Worm (Caenorhabditis elegans) whole organism, young adult: ENCODE measurements around the gene ZK1320.3.

ENCODE experiments used
- B0336.3 ChIP-seq: fragments of 200-800 bp; sonication (Bioruptor generic); IDR thresholded peaks from 2 replicates; pipeline ENCODE4 v1.3.6; 2022; ENCODE audit warnings: missing genetic modification characterization, missing compliant biosample characterization
- D2030.7 ChIP-seq: fragments of 200-800 bp; sonication (Bioruptor generic); IDR thresholded peaks from 2 replicates; pipeline ENCODE4 v1.3.6; 2022; ENCODE audit warnings: missing genetic modification reagents, missing genetic modification characterization, missing compliant biosample characterization
- F33H1.4 ChIP-seq: fragments of 200-800 bp; sonication (Bioruptor generic); IDR thresholded peaks from 2 replicates; pipeline ENCODE4 v1.3.6; 2022; ENCODE audit warnings: missing genetic modification reagents, missing genetic modification characterization, missing compliant biosample characterization
- F37B4.10 ChIP-seq: fragments of 200-800 bp; sonication (Bioruptor generic); IDR thresholded peaks from 2 replicates; pipeline ENCODE4 v1.3.6; 2022; ENCODE audit warnings: missing genetic modification characterization, missing compliant biosample characterization
- F39B2.1 ChIP-seq: fragments of 200-800 bp; sonication (Bioruptor generic); IDR thresholded peaks from 2 replicates; pipeline ENCODE4 v1.3.6; 2022; ENCODE audit warnings: missing genetic modification reagents, missing genetic modification characterization, missing compliant biosample characterization
- F52B5.7 ChIP-seq: sonication (generic microtip); optimal IDR thresholded peaks from 2 replicates; lab custom pipeline; 2016; ENCODE audit warnings: mild to moderate bottlenecking, missing genetic modification characterization, missing compliant biosample characterization
- T26A5.8 ChIP-seq: sonication (generic microtip); optimal IDR thresholded peaks from 2 replicates; lab custom pipeline; 2016; ENCODE audit warnings: missing genetic modification characterization, missing compliant biosample characterization
- Y53G8AR.9 ChIP-seq: fragments of 200-800 bp; sonication (Bioruptor generic); conservative IDR thresholded peaks from 2 replicates; pipeline ENCODE4 v1.3.6; 2022; ENCODE audit warnings: missing genetic modification reagents, missing genetic modification characterization, missing compliant biosample characterization
- Y56A3A.18 ChIP-seq: fragments of 200-800 bp; sonication (Bioruptor generic); IDR thresholded peaks from 2 replicates; pipeline ENCODE4 v1.3.6; 2022; ENCODE audit warnings: missing genetic modification reagents, missing genetic modification characterization, missing compliant biosample characterization
- Y95B8A.8 ChIP-seq: fragments of 200-800 bp; sonication (Bioruptor generic); IDR thresholded peaks from 2 replicates; pipeline ENCODE4 v1.3.6; 2022; ENCODE audit warnings: missing genetic modification reagents, missing genetic modification characterization, missing compliant biosample characterization
- ZK185.1 ChIP-seq: sonication (generic microtip); optimal IDR thresholded peaks from 2 replicates; lab custom pipeline; 2016; ENCODE audit warnings: mild to moderate bottlenecking, missing genetic modification characterization, missing compliant biosample characterization; ENCODE audit not compliant: poor library complexity, severe bottlenecking
- akir-1 ChIP-seq: fragments of 200-800 bp; sonication (Bioruptor generic); optimal IDR thresholded peaks from 2 replicates; lab custom pipeline; 2018; ENCODE audit warnings: mild to moderate bottlenecking, missing genetic modification characterization, moderate library complexity, missing compliant biosample characterization
- atf-7 ChIP-seq: sonication (generic microtip); optimal IDR thresholded peaks from 2 replicates; lab custom pipeline; 2017; ENCODE audit warnings: mild to moderate bottlenecking, missing genetic modification characterization, missing compliant biosample characterization
- attf-6 ChIP-seq: fragments of 200-800 bp; sonication (Bioruptor generic); IDR thresholded peaks from 2 replicates; pipeline ENCODE4 v1.3.6; 2022; ENCODE audit warnings: missing genetic modification reagents, missing genetic modification characterization, missing compliant biosample characterization
- ccch-3 ChIP-seq: fragments of 200-800 bp; sonication (Bioruptor generic); optimal IDR thresholded peaks from 2 replicates; lab custom pipeline; 2018; ENCODE audit warnings: mild to moderate bottlenecking, missing genetic modification characterization, missing compliant biosample characterization
- cebp-1 ChIP-seq, 2 experiments: fragments of 200-800 bp in 1 of 2; sonication (Bioruptor generic) in 1 of 2; sonication (generic microtip) in 1 of 2; IDR thresholded peaks in 1 of 2; optimal IDR thresholded peaks in 1 of 2; 2 replicates each; pipeline versions ENCODE4 v1.3.6 to Lab custom; 2017 to 2022; ENCODE audit warnings: missing compliant biosample characterization in 2 of 2, missing genetic modification characterization in 2 of 2, mild to moderate bottlenecking in 1 of 2, missing genetic modification reagents in 1 of 2, moderate library complexity in 1 of 2
- cebp-2 ChIP-seq: fragments of 200-800 bp; sonication (Bioruptor generic); IDR thresholded peaks from 2 replicates; pipeline ENCODE4 v1.3.6; 2022; ENCODE audit warnings: missing genetic modification characterization, missing compliant biosample characterization
- ceh-79 ChIP-seq: sonication (generic microtip); optimal IDR thresholded peaks from 2 replicates; lab custom pipeline; 2017; ENCODE audit warnings: mild to moderate bottlenecking, missing genetic modification characterization, missing compliant biosample characterization
- chd-7 ChIP-seq: sonication (generic microtip); optimal IDR thresholded peaks from 2 replicates; lab custom pipeline; 2016; ENCODE audit warnings: mild to moderate bottlenecking, missing genetic modification characterization, moderate library complexity, missing compliant biosample characterization
- dox-1 ChIP-seq: fragments of 200-800 bp; sonication (Bioruptor generic); IDR thresholded peaks from 2 replicates; pipeline ENCODE4 v1.3.6; 2022; ENCODE audit warnings: missing genetic modification reagents, missing genetic modification characterization, missing compliant biosample characterization
- fkh-3 ChIP-seq: sonication (generic microtip); optimal IDR thresholded peaks from 2 replicates; lab custom pipeline; 2016; ENCODE audit warnings: mild to moderate bottlenecking, missing genetic modification characterization, missing compliant biosample characterization
- gei-17 ChIP-seq: fragments of 200-800 bp; sonication (Bioruptor generic); optimal IDR thresholded peaks from 2 replicates; lab custom pipeline; 2018; ENCODE audit warnings: mild to moderate bottlenecking, missing genetic modification characterization, missing compliant biosample characterization
- hlh-12 ChIP-seq: sonication (generic microtip); optimal IDR thresholded peaks from 2 replicates; lab custom pipeline; 2016; ENCODE audit warnings: missing genetic modification characterization, missing compliant biosample characterization
- hrde-1 ChIP-seq: sonication (generic microtip); optimal IDR thresholded peaks from 2 replicates; lab custom pipeline; 2016; ENCODE audit warnings: missing genetic modification characterization, mild to moderate bottlenecking, missing compliant biosample characterization, moderate library complexity, missing genotype, missing genetic modification reagents, borderline replicate concordance
- hsf-1 ChIP-seq: fragments of 200-800 bp; sonication (Bioruptor generic); IDR thresholded peaks from 2 replicates; pipeline ENCODE4 v1.3.6; 2022; ENCODE audit warnings: missing genetic modification reagents, missing genetic modification characterization, missing compliant biosample characterization
- let-526 ChIP-seq: fragments of 200-800 bp; sonication (Bioruptor generic); IDR thresholded peaks from 2 replicates; pipeline ENCODE4 v1.3.6; 2022; ENCODE audit warnings: missing genetic modification reagents, missing genetic modification characterization, missing compliant biosample characterization
- lin-40 ChIP-seq: sonication (generic microtip); optimal IDR thresholded peaks from 2 replicates; lab custom pipeline; 2016; ENCODE audit warnings: missing genetic modification characterization, mild to moderate bottlenecking, missing compliant biosample characterization, missing genotype, missing genetic modification reagents
- lin-54 ChIP-seq: fragments of 200-800 bp; sonication (Bioruptor generic); optimal IDR thresholded peaks from 2 replicates; lab custom pipeline; 2018; ENCODE audit warnings: mild to moderate bottlenecking, missing genetic modification characterization, missing compliant biosample characterization
- madf-3 ChIP-seq: fragments of 200-800 bp; sonication (Bioruptor generic); IDR thresholded peaks from 2 replicates; pipeline ENCODE4 v1.3.6; 2022; ENCODE audit warnings: missing genetic modification reagents, missing genetic modification characterization, missing compliant biosample characterization
- mcd-1 ChIP-seq: fragments of 200-800 bp; sonication (Bioruptor generic); IDR thresholded peaks from 2 replicates; pipeline ENCODE4 v1.3.6; 2022; ENCODE audit warnings: missing genetic modification reagents, missing genetic modification characterization, missing compliant biosample characterization
- nhr-27 ChIP-seq: fragments of 200-800 bp; sonication (Bioruptor generic); optimal IDR thresholded peaks from 2 replicates; lab custom pipeline; 2018; ENCODE audit warnings: mild to moderate bottlenecking, missing genetic modification characterization, moderate library complexity, missing compliant biosample characterization
- nhr-80 ChIP-seq: sonication (generic microtip); optimal IDR thresholded peaks from 2 replicates; lab custom pipeline; 2016; ENCODE audit warnings: missing genetic modification characterization, missing compliant biosample characterization
- nhr-90 ChIP-seq: sonication (generic microtip); optimal IDR thresholded peaks from 2 replicates; lab custom pipeline; 2016; ENCODE audit warnings: missing genotype, mild to moderate bottlenecking, missing genetic modification characterization, missing compliant biosample characterization
- pbrm-1 ChIP-seq: fragments of 200-800 bp; sonication (Bioruptor generic); IDR thresholded peaks from 2 replicates; pipeline ENCODE4 v1.3.6; 2022; ENCODE audit warnings: missing genetic modification reagents, missing genetic modification characterization, missing compliant biosample characterization
- sdz-38 ChIP-seq: sonication (generic microtip); optimal IDR thresholded peaks from 2 replicates; lab custom pipeline; 2016; ENCODE audit warnings: missing genotype, missing genetic modification characterization, missing compliant biosample characterization
- sea-2 ChIP-seq: fragments of 200-800 bp; sonication (Bioruptor generic); IDR thresholded peaks from 2 replicates; pipeline ENCODE4 v1.3.6; 2022; ENCODE audit warnings: missing genetic modification characterization, missing compliant biosample characterization
- snpc-1.1 ChIP-seq: sonication (generic microtip); optimal IDR thresholded peaks from 2 replicates; lab custom pipeline; 2017; ENCODE audit warnings: missing genetic modification characterization, mild to moderate bottlenecking, missing compliant biosample characterization, antibody characterized with exemption, moderate library complexity, missing genotype, missing genetic modification reagents; ENCODE audit not compliant: insufficient read depth
- snpc-3.4 ChIP-seq: sonication (generic microtip); optimal IDR thresholded peaks from 2 replicates; lab custom pipeline; 2017; ENCODE audit warnings: missing genetic modification characterization, mild to moderate bottlenecking, missing compliant biosample characterization, antibody characterized with exemption, moderate library complexity, missing genotype, missing genetic modification reagents
- sptf-2 ChIP-seq: fragments of 200-800 bp; sonication (Bioruptor generic); optimal IDR thresholded peaks from 2 replicates; lab custom pipeline; 2018; ENCODE audit warnings: mild to moderate bottlenecking, missing genetic modification characterization, missing compliant biosample characterization
- tlf-1 ChIP-seq: fragments of 200-800 bp; sonication (Bioruptor generic); optimal IDR thresholded peaks from 2 replicates; lab custom pipeline; 2018; ENCODE audit warnings: mild to moderate bottlenecking, missing genetic modification characterization, missing compliant biosample characterization
- unc-62 ChIP-seq: fragments of 150-350 bp; optimal IDR thresholded peaks from 2 replicates; lab custom pipeline; 2014; ENCODE audit warnings: missing biosample characterization, missing genetic modification reagents, missing genetic modification characterization
- ztf-18 ChIP-seq: sonication (generic microtip); optimal IDR thresholded peaks from 2 replicates; lab custom pipeline; 2016; ENCODE audit warnings: missing genotype, mild to moderate bottlenecking, missing genetic modification characterization, missing compliant biosample characterization
- ztf-22 ChIP-seq: fragments of 200-800 bp; sonication (Bioruptor generic); optimal IDR thresholded peaks from 2 replicates; lab custom pipeline; 2018; ENCODE audit warnings: mild to moderate bottlenecking, missing genetic modification characterization, moderate library complexity, missing compliant biosample characterization
- ztf-26 ChIP-seq: sonication (generic microtip); optimal IDR thresholded peaks from 2 replicates; lab custom pipeline; 2017; ENCODE audit warnings: missing genetic modification characterization, missing compliant biosample characterization
- ztf-3 ChIP-seq: fragments of 200-800 bp; sonication (Bioruptor generic); optimal IDR thresholded peaks from 2 replicates; lab custom pipeline; 2018; ENCODE audit warnings: mild to moderate bottlenecking, missing genetic modification characterization, missing compliant biosample characterization

The ZK1320.3 gene

ce11 chrII:9624110-9624695 lies 36.0 kb downstream of the ZK1320.3 start, which contains the start of the genes dnj-20 and ZK1307.8 (continued):
- TF ChIP-seq ceh-79 = no peak
- TF ChIP-seq hlh-12 (tag; lab: Kevin White, UChicago) = no peak
- no peak for TF ChIP-seq gei-17 (GFP tag; lab: Kevin White, UChicago)
- TF ChIP-seq nhr-27 (tag; lab: Kevin White, UChicago) = no peak
- peak; percentile 81 for TF ChIP-seq F33H1.4
- no peak for TF ChIP-seq F37B4.10
- no peak for TF ChIP-seq hsf-1
- TF ChIP-seq ztf-26 (tag; lab: Kevin White, UChicago) = no peak
- TF ChIP-seq madf-3 = no peak
- TF ChIP-seq Y95B8A.8 (GFP tag; lab: Robert Waterston, UW) = no peak
- no peak for TF ChIP-seq hrde-1 (tag; lab: Kevin White, UChicago)
- TF ChIP-seq attf-6 (GFP tag; lab: Robert Waterston, UW) = no peak
- no peak for TF ChIP-seq cebp-1 (GFP tag; IDR thresholded peaks at IDR 0.05; lab: Robert Waterston, UW)
- no peak for TF ChIP-seq cebp-1 (tag; optimal IDR thresholded peaks at IDR 0.05; lab: Kevin White, UChicago)
- TF ChIP-seq sptf-2 = no peak
- 0 out of 2 replicates have a peak, but pooled peaks have one; percentile 34 for TF ChIP-seq mcd-1
- no peak for TF ChIP-seq cebp-2 (GFP tag; lab: Robert Waterston, UW)
- no peak for TF ChIP-seq F52B5.7
- TF ChIP-seq ztf-3 (GFP tag; lab: Kevin White, UChicago) = no peak
- no peak for TF ChIP-seq ccch-3 (GFP tag; lab: Kevin White, UChicago)
- TF ChIP-seq F39B2.1 (GFP tag; lab: Robert Waterston, UW) = no peak
- TF ChIP-seq D2030.7 = peak; percentile 45; the same call in 1 of the 2 replicates

ce11 chrII:9621913-9622348 lies 38.3 kb downstream of the ZK1320.3 start:
- peak; percentile 48 for TF ChIP-seq atf-7 (tag; lab: Kevin White, UChicago)
- 0 out of 2 replicates have a peak, but pooled peaks have one; percentile 25 for TF ChIP-seq pbrm-1 (GFP tag; lab: Robert Waterston, UW)
- TF ChIP-seq ztf-22 (GFP tag; lab: Kevin White, UChicago) = peak; percentile 31
- TF ChIP-seq fkh-3 = no peak
- TF ChIP-seq lin-54 = no peak
- no peak for TF ChIP-seq snpc-3.4 (tag; lab: Kevin White, UChicago)
- peak; percentile 6 for TF ChIP-seq akir-1 (GFP tag; lab: Kevin White, UChicago)
- no peak for TF ChIP-seq hrde-1 (tag; lab: Kevin White, UChicago)
- 0 out of 2 replicates have a peak, but pooled peaks have one; percentile 25 for TF ChIP-seq B0336.3 (GFP tag; lab: Robert Waterston, UW)
- TF ChIP-seq sptf-2 = no peak
- no peak for TF ChIP-seq lin-40 (tag; lab: Kevin White, UChicago)
- no peak for TF ChIP-seq chd-7
- TF ChIP-seq sea-2 (GFP tag; lab: Robert Waterston, UW) = no peak
- 0 out of 2 replicates have a peak, but pooled peaks have one; percentile 46 for TF ChIP-seq Y53G8AR.9 (GFP tag; lab: Robert Waterston, UW)
- peak; percentile 39 for TF ChIP-seq tlf-1
- TF ChIP-seq Y56A3A.18 (GFP tag; lab: Robert Waterston, UW) = 0 out of 2 replicates have a peak, but pooled peaks have one; percentile 17
- TF ChIP-seq ztf-18 (tag; lab: Kevin White, UChicago) = peak; percentile 1
- no peak for TF ChIP-seq sdz-38 (tag; lab: Kevin White, UChicago)
- peak; percentile 96 for TF ChIP-seq unc-62
- peak; percentile 92 for TF ChIP-seq nhr-80
- TF ChIP-seq dox-1 (GFP tag; lab: Robert Waterston, UW) = peak; percentile 45; the same call in 1 of the 2 replicates
- TF ChIP-seq T26A5.8 (tag; lab: Kevin White, UChicago) = no peak
- TF ChIP-seq ceh-79 = no peak
- TF ChIP-seq hlh-12 (tag; lab: Kevin White, UChicago) = no peak
- TF ChIP-seq snpc-1.1 (tag; lab: Kevin White, UChicago) = no peak
- peak; percentile 69 for TF ChIP-seq cebp-1 (GFP tag; IDR thresholded peaks at IDR 0.05; lab: Robert Waterston, UW)
- TF ChIP-seq cebp-1 (tag; optimal IDR thresholded peaks at IDR 0.05; lab: Kevin White, UChicago) = peak; percentile 82
- no peak for TF ChIP-seq ZK185.1
- TF ChIP-seq let-526 = 0 out of 2 replicates have a peak, but pooled peaks have one; percentile 57
- TF ChIP-seq ccch-3 (GFP tag; lab: Kevin White, UChicago) = no peak
- peak; percentile 16 for TF ChIP-seq nhr-90 (tag; lab: Kevin White, UChicago)
